Fruit fly (Drosophila melanogaster) whole organism, adult: ENCODE data around the gene roq.

ENCODE experiments used
- CG1620 ChIP-seq: fragments of 200-800 bp; sonication (Bioruptor generic); optimal IDR thresholded peaks from 2 replicates; lab custom pipeline; 2016; ENCODE audit warnings: missing biosample characterization, missing genetic modification characterization
- CG33017 ChIP-seq: fragments of 200-800 bp; sonication (Bioruptor generic); optimal IDR thresholded peaks from 2 replicates; lab custom pipeline; 2018; ENCODE audit warnings: missing biosample characterization, mild to moderate bottlenecking, missing genetic modification characterization, moderate library complexity
- Crg-1 ChIP-seq: fragments of 200-800 bp; sonication (Bioruptor generic); optimal IDR thresholded peaks from 2 replicates; lab custom pipeline; 2016; ENCODE audit warnings: missing biosample characterization, missing genetic modification characterization
- pad ChIP-seq: fragments of 200-800 bp; sonication (Bioruptor generic); optimal IDR thresholded peaks from 3 replicates; lab custom pipeline; 2017; ENCODE audit warnings: missing biosample characterization, missing genetic modification characterization, mild to moderate bottlenecking, moderate library complexity, missing genetic modification reagents

- no peak for TF ChIP-seq CG33017 (tag; lab: Kevin White, UChicago)
- TF ChIP-seq Crg-1 (GFP tag; lab: Kevin White, UChicago), result no peak
- TF ChIP-seq CG1620 (GFP tag; lab: Kevin White, UChicago), result no peak
- no peak for TF ChIP-seq pad (GFP tag; lab: Kevin White, UChicago)
Observed at dm6 chr3L:16339463-16339862, 38.9 kb downstream of the roq start.
